Worm (Caenorhabditis elegans): ENCODE results near the gene F56A8.4.

F56A8.4 gene

ce11 chrIII:13275784-13276183 is 12.7 kb downstream of the F56A8.4 start (continued):
- TF ChIP-seq T26A8.4 (GFP tag; IDR thresholded peaks at IDR 0.05) (0 out of 2 replicates have a peak, but pooled peaks have one; percentile 25), spr-1 (tag; optimal IDR thresholded peaks at IDR 0.05) (no peak), attf-4 (tag; optimal IDR thresholded peaks at IDR 0.05) (no peak), nhr-237 (tag; optimal IDR thresholded peaks at IDR 0.05) (no peak), F26F4.8 (GFP tag; conservative IDR thresholded peaks at IDR 0.05) (no peak), pqm-1 (tag; optimal IDR thresholded peaks at IDR 0.05) (no peak), nhr-42 (GFP tag; IDR thresholded peaks at IDR 0.05) (no peak), ceh-62 (tag; optimal IDR thresholded peaks at IDR 0.05) (no peak), gei-8 (GFP tag; optimal IDR thresholded peaks at IDR 0.05) (no peak), daf-12 (tag; optimal IDR thresholded peaks at IDR 0.05) (no peak), nhr-28 (tag; optimal IDR thresholded peaks at IDR 0.05) (peak; percentile 15)

- TF ChIP-seq pha-4 (GFP tag; IDR thresholded peaks at IDR 0.05) (no peak), pha-4 (tag; optimal IDR thresholded peaks at IDR 0.05) (no peak), D1046.2 (GFP tag; IDR thresholded peaks at IDR 0.05) (no peak), zip-2 (tag; optimal IDR thresholded peaks at IDR 0.05) (no peak), ztf-7 (tag; optimal IDR thresholded peaks at IDR 0.05) (no peak), aly-2 (tag; optimal IDR thresholded peaks at IDR 0.05) (no peak), ceh-44 (GFP tag; IDR thresholded peaks at IDR 0.05) (no peak), zag-1 (tag; optimal IDR thresholded peaks at IDR 0.05) (no peak), mdt-29 (GFP tag; IDR thresholded peaks at IDR 0.05) (no peak), vab-7 (GFP tag; IDR thresholded peaks at IDR 0.05) (no peak), duxl-1 (tag; optimal IDR thresholded peaks at IDR 0.05; ENCODE audit: poor library complexity) (no peak), snpc-4 (tag; optimal IDR thresholded peaks at IDR 0.05) (no peak)
Measured at ce11 chrIII:13276958-13277357, 13.9 kb downstream of the F56A8.4 start, which contains the start of gene unc-64. Gene unc-64 (plus strand): TSS chrIII:13277258.

- TF ChIP-seq unc-62 (GFP tag; optimal IDR thresholded peaks at IDR 0.05 in 1 of 2) (peak in 1 of 2 experiments; percentile 73), unc-62 (tag; optimal IDR thresholded peaks at IDR 0.05) (no peak), hlh-30 (tag; optimal IDR thresholded peaks at IDR 0.05; ENCODE audit: insufficient read depth) (no peak), fos-1 (tag; optimal IDR thresholded peaks at IDR 0.05) (no peak), egl-27 (tag; optimal IDR thresholded peaks at IDR 0.05) (no peak), saeg-2 (GFP tag; IDR thresholded peaks at IDR 0.05) (no peak), fkh-10 (GFP tag; optimal IDR thresholded peaks at IDR 0.05) (peak; percentile 26), nhr-25 (tag; optimal IDR thresholded peaks at IDR 0.05; ENCODE audit: borderline replicate concordance, insufficient read depth) (no peak), aha-1 (tag) (peak; percentile 19), zfp-2 (tag; optimal IDR thresholded peaks at IDR 0.05) (no peak), Y5F2A.4 (GFP tag; optimal IDR thresholded peaks at IDR 0.05) (no peak), madf-9 (GFP tag; conservative IDR thresholded peaks at IDR 0.05) (no peak), lim-7 (GFP tag; IDR thresholded peaks at IDR 0.05) (no peak)
Measured at ce11 chrIII:13277881-13278500, 14.9 kb downstream of the F56A8.4 start.

- TF ChIP-seq pha-4 (GFP tag; IDR thresholded peaks at IDR 0.05) (0 out of 2 replicates have a peak, but pooled peaks have one; percentile 32), pha-4 (tag; optimal IDR thresholded peaks at IDR 0.05) (no peak), ceh-20 (GFP tag; IDR thresholded peaks at IDR 0.05) (0 out of 2 replicates have a peak, but pooled peaks have one; percentile 8), zag-1 (tag; optimal IDR thresholded peaks at IDR 0.05) (no peak)
Measured at ce11 chrIII:13285421-13285820, 22.3 kb downstream of the F56A8.4 start, which contains the start of gene F56A8.8. Gene F56A8.8 (plus strand): TSS chrIII:13285721.
